Worm (Caenorhabditis elegans): ENCODE data around the gene vti-1.

ce11 chrIV:14771325-14771724, 4.9 kb upstream of the vti-1 start, which contains the start of gene degl-1:
- TF ChIP-seq klf-2 (GFP tag; conservative IDR thresholded peaks at IDR 0.05) (no peak), tab-1 (GFP tag; IDR thresholded peaks at IDR 0.05) (no peak), ref-1 (GFP tag; conservative IDR thresholded peaks at IDR 0.05) (no peak)

Measured in whole organism, midembryonic.